Worm (Caenorhabditis elegans) whole organism, L1 larva: ENCODE data around the gene Y48B6A.13.

Experiments
- Y116A8C.19 ChIP-seq: sonication (generic microtip); optimal IDR thresholded peaks from 2 replicates; lab custom pipeline; 2016; ENCODE audit warnings: missing compliant biosample characterization, missing genetic modification characterization, borderline replicate concordance
- aha-1 ChIP-seq: fragments of 150-350 bp; optimal IDR thresholded peaks from 2 replicates; lab custom pipeline; 2014; ENCODE audit warnings: missing biosample characterization, missing genetic modification characterization
- ceh-63 ChIP-seq: fragments of 200-800 bp; sonication (Bioruptor generic); optimal IDR thresholded peaks from 2 replicates; lab custom pipeline; 2018; ENCODE audit warnings: mild to moderate bottlenecking, missing genetic modification characterization, missing compliant biosample characterization
- ceh-82 ChIP-seq, 3 experiments: fragments of 150-350 bp in 1 of 3; sonication (generic microtip) in 2 of 3; optimal IDR thresholded peaks; 2 replicates each; lab custom pipeline; 2014 to 2017; ENCODE audit warnings: missing biosample characterization in 3 of 3, missing genetic modification characterization in 3 of 3
- ceh-90 ChIP-seq: sonication (generic microtip); optimal IDR thresholded peaks from 2 replicates; lab custom pipeline; 2016; ENCODE audit warnings: missing genetic modification characterization, missing compliant biosample characterization
- ces-1 ChIP-seq: fragments of 150-350 bp; optimal IDR thresholded peaks from 2 replicates; lab custom pipeline; 2014; ENCODE audit warnings: missing biosample characterization, missing genetic modification reagents, missing genetic modification characterization
- dpl-1 ChIP-seq, 3 experiments: fragments of 150-350 bp in 2 of 3; sonication (generic microtip) in 1 of 3; optimal IDR thresholded peaks; 2 replicates each; lab custom pipeline; 2014 to 2017; ENCODE audit warnings: missing biosample characterization in 3 of 3, missing genetic modification characterization in 3 of 3, missing genetic modification reagents in 3 of 3
- efl-1 ChIP-seq, 4 experiments: fragments of 150-350 bp; optimal IDR thresholded peaks in 3 of 4; peaks in 1 of 4; 1 replicate in 1 of 4; 2 replicates in 3 of 4; lab custom pipeline; 2014; ENCODE audit warnings: missing biosample characterization in 2 of 4, missing genetic modification characterization in 2 of 4, missing genetic modification reagents in 2 of 4
- ets-5 ChIP-seq: fragments of 200-800 bp; sonication (Bioruptor generic); IDR thresholded peaks from 2 replicates; pipeline ENCODE4 v1.3.6; 2022; ENCODE audit warnings: missing genetic modification characterization, missing compliant biosample characterization
- fos-1 ChIP-seq: fragments of 150-350 bp; optimal IDR thresholded peaks from 2 replicates; lab custom pipeline; 2014; ENCODE audit warnings: missing biosample characterization, missing genetic modification characterization
- grh-1 ChIP-seq: fragments of 200-800 bp; sonication (Bioruptor generic); IDR thresholded peaks from 2 replicates; pipeline ENCODE4 v1.3.6; 2022; ENCODE audit warnings: missing genetic modification reagents, missing genetic modification characterization, missing compliant biosample characterization
- lin-14 ChIP-seq: fragments of 200-800 bp; sonication (Bioruptor generic); optimal IDR thresholded peaks from 2 replicates; lab custom pipeline; 2018; ENCODE audit warnings: mild to moderate bottlenecking, missing genetic modification characterization, moderate library complexity, missing compliant biosample characterization
- lin-35 ChIP-seq, 2 experiments: fragments of 150-350 bp; optimal IDR thresholded peaks; 2 replicates each; lab custom pipeline; 2014; ENCODE audit warnings: missing biosample characterization in 2 of 2, missing genetic modification characterization in 2 of 2, missing genetic modification reagents in 2 of 2
- lsy-2 ChIP-seq, 2 experiments: fragments of 150-350 bp; optimal IDR thresholded peaks; 2 replicates each; lab custom pipeline; 2014; ENCODE audit warnings: missing biosample characterization in 2 of 2, missing genetic modification characterization in 2 of 2
- mab-9 ChIP-seq: fragments of 200-800 bp; sonication (Bioruptor generic); IDR thresholded peaks from 2 replicates; pipeline ENCODE4 v1.3.6; 2022; ENCODE audit warnings: missing genetic modification reagents, missing genetic modification characterization, missing compliant biosample characterization
- mdl-1 ChIP-seq, 2 experiments: fragments of 150-350 bp; optimal IDR thresholded peaks; 2 replicates each; lab custom pipeline; 2014 to 2017; ENCODE audit warnings: missing biosample characterization in 2 of 2, missing genetic modification characterization in 2 of 2, inconsistent platforms in 1 of 2
- mef-2 ChIP-seq: fragments of 150-350 bp; optimal IDR thresholded peaks from 2 replicates; lab custom pipeline; 2014; ENCODE audit warnings: missing biosample characterization, missing genetic modification characterization
- nhr-20 ChIP-seq: sonication (generic microtip); optimal IDR thresholded peaks from 2 replicates; lab custom pipeline; 2016; ENCODE audit warnings: mild to moderate bottlenecking, missing genetic modification characterization, missing compliant biosample characterization
- nhr-28 ChIP-seq: fragments of 150-350 bp; optimal IDR thresholded peaks from 2 replicates; lab custom pipeline; 2014; ENCODE audit warnings: missing biosample characterization, missing genetic modification characterization
- nhr-47 ChIP-seq: sonication (generic microtip); optimal IDR thresholded peaks from 2 replicates; lab custom pipeline; 2016; ENCODE audit warnings: mild to moderate bottlenecking, missing genetic modification characterization, moderate library complexity, missing compliant biosample characterization
- nhr-71 ChIP-seq: sonication (generic microtip); optimal IDR thresholded peaks from 2 replicates; lab custom pipeline; 2016; ENCODE audit warnings: mild to moderate bottlenecking, missing genetic modification characterization, moderate library complexity, missing compliant biosample characterization
- nhr-85 ChIP-seq: sonication (generic microtip); peaks from one replicate; lab custom pipeline; 2016; ENCODE audit warnings: missing genetic modification characterization, inconsistent platforms, missing compliant biosample characterization
- nhr-90 ChIP-seq: sonication (generic microtip); optimal IDR thresholded peaks from 2 replicates; lab custom pipeline; 2016; ENCODE audit warnings: mild to moderate bottlenecking, missing genetic modification characterization, missing compliant biosample characterization; ENCODE audit not compliant: poor library complexity
- rnt-1 ChIP-seq: sonication (generic microtip); optimal IDR thresholded peaks from 2 replicates; lab custom pipeline; 2016; ENCODE audit warnings: mild to moderate bottlenecking, missing genetic modification characterization, moderate library complexity, missing compliant biosample characterization
- snpc-4 ChIP-seq: fragments of 150-350 bp; optimal IDR thresholded peaks from 2 replicates; lab custom pipeline; 2014; ENCODE audit warnings: missing biosample characterization, missing genetic modification characterization
- snu-23 ChIP-seq: sonication (generic microtip); optimal IDR thresholded peaks from 2 replicates; lab custom pipeline; 2016; ENCODE audit warnings: missing genetic modification characterization, missing compliant biosample characterization
- sup-37 ChIP-seq: fragments of 200-800 bp; sonication (Bioruptor generic); optimal IDR thresholded peaks from 2 replicates; lab custom pipeline; 2018; ENCODE audit warnings: mild to moderate bottlenecking, missing genetic modification characterization, missing compliant biosample characterization
- swsn-7 ChIP-seq: sonication (generic microtip); optimal IDR thresholded peaks from 2 replicates; lab custom pipeline; 2016; ENCODE audit warnings: missing genetic modification characterization, missing compliant biosample characterization
- unc-30 ChIP-seq: sonication (generic microtip); optimal IDR thresholded peaks from 2 replicates; lab custom pipeline; 2017; ENCODE audit warnings: missing biosample characterization, missing genetic modification characterization
- unc-86 ChIP-seq: sonication (generic microtip); optimal IDR thresholded peaks from 2 replicates; lab custom pipeline; 2016; ENCODE audit warnings: missing genetic modification characterization, missing compliant biosample characterization
- unc-98 ChIP-seq: fragments of 200-800 bp; sonication (Bioruptor generic); IDR thresholded peaks from 2 replicates; pipeline ENCODE4 v1.3.6; 2022; ENCODE audit warnings: missing genetic modification characterization, missing compliant biosample characterization
- vab-15 ChIP-seq: sonication (generic microtip); optimal IDR thresholded peaks from 2 replicates; lab custom pipeline; 2017; ENCODE audit warnings: missing genotype, mild to moderate bottlenecking, missing genetic modification characterization, missing compliant biosample characterization
- xbp-1 ChIP-seq: sonication (generic microtip); optimal IDR thresholded peaks from 2 replicates; lab custom pipeline; 2016; ENCODE audit warnings: missing genetic modification characterization, missing compliant biosample characterization
- zag-1 ChIP-seq: fragments of 150-350 bp; optimal IDR thresholded peaks from 2 replicates; lab custom pipeline; 2014; ENCODE audit warnings: missing biosample characterization, missing genetic modification characterization
- ztf-11 ChIP-seq, 2 experiments: sonication (generic microtip); optimal IDR thresholded peaks; 2 replicates each; lab custom pipeline; 2016 to 2017; ENCODE audit warnings: missing genetic modification characterization in 2 of 2, missing biosample characterization in 1 of 2, missing compliant biosample characterization in 1 of 2
- ztf-4 ChIP-seq: fragments of 150-350 bp; optimal IDR thresholded peaks from 2 replicates; lab custom pipeline; 2014; ENCODE audit warnings: missing biosample characterization, missing genetic modification characterization

The Y48B6A.13 gene

ce11 chrII:14206211-14206610 is 19.9 kb downstream of the Y48B6A.13 start:
- no peak for TF ChIP-seq xbp-1 (tag; lab: Kevin White, UChicago)
- no peak for TF ChIP-seq mef-2 (tag; lab: Kevin White, UChicago)
- no peak for TF ChIP-seq vab-15
- TF ChIP-seq ceh-63 (GFP tag; lab: Kevin White, UChicago) = no peak
- no peak for TF ChIP-seq ceh-90 (tag; lab: Kevin White, UChicago)
- TF ChIP-seq Y116A8C.19 (tag; lab: Kevin White, UChicago) = no peak

DNA sequence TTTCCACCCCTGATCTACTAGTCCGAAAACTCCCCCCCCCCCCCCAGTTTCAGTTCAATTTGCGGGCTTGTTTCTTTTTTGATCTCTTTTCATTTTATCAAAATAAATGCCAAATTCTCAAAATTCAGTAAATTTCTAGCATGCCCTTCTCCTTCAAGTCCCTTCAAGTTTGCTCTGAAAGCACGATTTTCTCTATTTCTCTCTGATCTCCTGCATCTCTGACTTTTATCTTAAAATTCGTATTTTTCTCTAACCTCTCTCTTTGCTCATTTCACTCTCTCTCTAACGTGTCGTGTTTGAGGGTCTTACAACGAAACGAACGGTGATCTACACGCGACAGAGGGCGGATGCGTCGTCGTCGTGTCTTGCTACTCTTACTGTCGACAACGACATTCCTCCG is 20.7 kb downstream of the Y48B6A.13 start, which contains the start of gene ace-3:
ace-3 (plus strand) TSS at position 301 of the 400 bp plus-strand sequence.
- no peak for TF ChIP-seq grh-1 (GFP tag; lab: Robert Waterston, UW)
- no peak for TF ChIP-seq unc-30
- no peak for TF ChIP-seq snpc-4
- no peak for TF ChIP-seq vab-15
- no peak for TF ChIP-seq rnt-1
- no peak for TF ChIP-seq nhr-28
- TF ChIP-seq snu-23 = no peak
- no peak for TF ChIP-seq ces-1 (GFP tag; lab: Kevin White, UChicago)
- TF ChIP-seq ztf-4 (tag; lab: Kevin White, UChicago) = no peak
- no peak for TF ChIP-seq mdl-1 (tag; optimal IDR thresholded peaks at IDR 0.05; lab: Kevin White, UChicago)
- TF ChIP-seq sup-37 (GFP tag; lab: Kevin White, UChicago) = no peak
- no peak for TF ChIP-seq mab-9
- TF ChIP-seq fos-1 (tag; lab: Kevin White, UChicago) = no peak
- TF ChIP-seq xbp-1 (tag; lab: Kevin White, UChicago) = no peak
- no peak for TF ChIP-seq nhr-90
- no peak for TF ChIP-seq unc-98 (GFP tag; lab: Robert Waterston, UW)
- TF ChIP-seq, all 84 proteins: peak for 0

- TF ChIP-seq nhr-85 (tag; lab: Kevin White, UChicago) (peak; percentile 50), nhr-20 (tag; lab: Kevin White, UChicago) (no peak)
Observed at ce11 chrII:14197499-14198096, 28.5 kb downstream of the Y48B6A.13 start, which contains the start of gene ace-4. TSS of gene ace-4 (plus strand) at chrII:14198046.

DNA sequence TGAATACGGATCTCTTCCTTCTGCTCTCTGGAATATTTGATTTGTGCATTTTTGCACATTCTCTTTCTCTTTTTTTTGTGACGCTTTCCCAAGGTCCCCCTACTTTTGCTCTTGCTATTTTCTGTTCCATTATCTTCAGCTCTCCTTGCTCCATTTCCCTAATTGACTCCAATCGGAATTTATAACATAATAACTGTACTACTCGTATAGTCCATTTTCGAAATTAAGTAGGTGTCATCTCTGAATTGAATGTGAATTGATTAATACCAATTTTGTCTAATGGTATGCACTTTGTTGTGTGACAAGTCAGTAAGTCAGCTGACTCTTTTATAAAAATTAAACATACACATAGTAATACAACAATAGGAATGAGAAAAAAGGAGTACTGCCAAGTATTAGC is 30.1 kb downstream of the Y48B6A.13 start:
- TF ChIP-seq nhr-20 (tag; lab: Kevin White, UChicago) (no peak), lsy-2 (tag; optimal IDR thresholded peaks at IDR 0.05; lab: Kevin White, UChicago) (peak; percentile 9 to 18), swsn-7 (tag; lab: Kevin White, UChicago) (peak; percentile 16), mab-9 (peak; percentile 51; the same call in 1 of the 2 replicates), efl-1 (optimal IDR thresholded peaks at IDR 0.05; lab: Kevin White, UChicago) (no peak), efl-1 (GFP tag; optimal IDR thresholded peaks at IDR 0.05 in 1 of 2; lab: Kevin White, UChicago) (peak in 1 of 2 experiments; percentile 57), ceh-82 (tag; optimal IDR thresholded peaks at IDR 0.05; lab: Kevin White, UChicago) (no peak), zag-1 (peak; percentile 86), mdl-1 (tag; optimal IDR thresholded peaks at IDR 0.05; lab: Kevin White, UChicago) (no peak), unc-86 (peak; percentile 77), nhr-71 (tag; lab: Kevin White, UChicago) (peak; percentile 20), nhr-47 (peak; percentile 14), lin-14 (peak; percentile 41), ztf-11 (tag; optimal IDR thresholded peaks at IDR 0.05; lab: Kevin White, UChicago) (peak in 1 of 2 experiments; percentile 51)

ce11 chrII:14187456-14187855 is 38.6 kb downstream of the Y48B6A.13 start:
- TF ChIP-seq aha-1 (tag; lab: Kevin White, UChicago) (no peak), efl-1 (optimal IDR thresholded peaks at IDR 0.05; lab: Kevin White, UChicago) (peak in 1 of 2 experiments; percentile 4), efl-1 (GFP tag; optimal IDR thresholded peaks at IDR 0.05 in 1 of 2; lab: Kevin White, UChicago) (peak; percentile 54 to 74), dpl-1 (GFP tag; optimal IDR thresholded peaks at IDR 0.05; lab: Kevin White, UChicago) (peak; percentile 36 to 52 (median 46)), lin-35 (GFP tag; optimal IDR thresholded peaks at IDR 0.05; lab: Kevin White, UChicago) (peak in 1 of 2 experiments; percentile 32), ets-5 (GFP tag; lab: Robert Waterston, UW) (no peak), lin-14 (peak; percentile 4), nhr-85 (tag; lab: Kevin White, UChicago) (peak; percentile 35)
